2 fruit fly cellular contexts compared by ENCODE assay signal in genomic region chr3L:12336339-12336738, dm6.
TF ChIP-seq lines count a peak whose summit lies in the region.

TSS of gene CG10418 (plus strand) at chr3L:12336676.

TF ChIP-seq in whole organism, embryonic, 481 proteins besides CTCF, POLR2A, EP300 and RAD21 (continued from another document and continues in another):
- TF ChIP-seq hb (GFP tag; IDR thresholded peaks at IDR 0.05; lab: Robert Waterston, UW; ENCODE audit: partially characterized antibody) (no peak), CG12659 (GFP tag; optimal IDR thresholded peaks at IDR 0.05; lab: Kevin White, UChicago) (peak; percentile 49), CG10565 (GFP tag; optimal IDR thresholded peaks at IDR 0.05; lab: Kevin White, UChicago) (no peak), danr (GFP tag; IDR thresholded peaks at IDR 0.05; lab: Robert Waterston, UW) (no peak), CG6272 (GFP tag; IDR thresholded peaks at IDR 0.05; lab: Robert Waterston, UW) (peak; percentile 59), trem (tag; optimal IDR thresholded peaks at IDR 0.05; lab: Kevin White, UChicago) (peak; percentile 87), Dll (GFP tag; IDR thresholded peaks at IDR 0.05; lab: Robert Waterston, UW; ENCODE audit: partially characterized antibody) (peak; percentile 93), salm (tag; optimal IDR thresholded peaks at IDR 0.05; lab: Kevin White, UChicago) (no peak), run (tag; optimal IDR thresholded peaks at IDR 0.05; lab: Kevin White, UChicago) (no peak), Max (GFP tag; optimal IDR thresholded peaks at IDR 0.05; lab: Kevin White, UChicago) (peak; percentile 65), chif (GFP tag; optimal IDR thresholded peaks at IDR 0.05; lab: Kevin White, UChicago) (peak in 1 of 2 experiments; percentile 59), CG17829 (tag; optimal IDR thresholded peaks at IDR 0.05; lab: Kevin White, UChicago) (peak; percentile 55), Awh (GFP tag; IDR thresholded peaks at IDR 0.05; lab: Robert Waterston, UW) (no peak), stc (GFP tag; IDR thresholded peaks at IDR 0.05; lab: Robert Waterston, UW) (no peak), lilli (GFP tag; optimal IDR thresholded peaks at IDR 0.05; lab: Kevin White, UChicago) (peak; percentile 51), Drgx (GFP tag; IDR thresholded peaks at IDR 0.05; lab: Robert Waterston, UW) (no peak), CG9215 (GFP tag; IDR thresholded peaks at IDR 0.05; lab: Robert Waterston, UW) (peak; percentile 36; the same call in 1 of the 2 replicates), tll (GFP tag; optimal IDR thresholded peaks at IDR 0.05; lab: Kevin White, UChicago) (no peak), zen (tag; optimal IDR thresholded peaks at IDR 0.05; lab: Kevin White, UChicago) (peak; percentile 50), CG3995 (GFP tag; optimal IDR thresholded peaks at IDR 0.05; lab: Kevin White, UChicago) (peak; percentile 99), CG17186 (GFP tag; optimal IDR thresholded peaks at IDR 0.05; lab: Kevin White, UChicago) (no peak), CG32532 (GFP tag; IDR thresholded peaks at IDR 0.05; lab: Robert Waterston, UW) (peak; percentile 26; the same call in 1 of the 2 replicates), CG13624 (GFP tag; optimal IDR thresholded peaks at IDR 0.05; lab: Kevin White, UChicago) (peak; percentile 6), CG15514 (GFP tag; optimal IDR thresholded peaks at IDR 0.05; lab: Kevin White, UChicago) (peak; percentile 27), en (GFP tag; optimal IDR thresholded peaks at IDR 0.05; lab: Kevin White, UChicago) (no peak), slp2 (GFP tag; optimal IDR thresholded peaks at IDR 0.05; lab: Kevin White, UChicago) (no peak), CG10462 (GFP tag; optimal IDR thresholded peaks at IDR 0.05; lab: Kevin White, UChicago) (peak; percentile 37), CG3407 (GFP tag; optimal IDR thresholded peaks at IDR 0.05; lab: Kevin White, UChicago) (no peak), Rfx (GFP tag; IDR thresholded peaks at IDR 0.05; lab: Robert Waterston, UW) (peak; percentile 34; the same call in 1 of the 2 replicates), CG9797 (GFP tag; optimal IDR thresholded peaks at IDR 0.05; lab: Kevin White, UChicago) (peak; percentile 48), chn (GFP tag; optimal IDR thresholded peaks at IDR 0.05; lab: Kevin White, UChicago) (peak; percentile 30), CG7839 (tag; optimal IDR thresholded peaks at IDR 0.05; lab: Kevin White, UChicago) (peak; percentile 33), H15 (GFP tag; IDR thresholded peaks at IDR 0.05; lab: Robert Waterston, UW) (no peak), Poxn (GFP tag; IDR thresholded peaks at IDR 0.05; lab: Robert Waterston, UW) (no peak), ewg (GFP tag; optimal IDR thresholded peaks at IDR 0.05; lab: Kevin White, UChicago) (no peak), dmrt11E (tag; optimal IDR thresholded peaks at IDR 0.05; lab: Kevin White, UChicago) (peak; percentile 56), CG14860 (GFP tag; IDR thresholded peaks at IDR 0.05; lab: Robert Waterston, UW; ENCODE audit: partially characterized antibody) (peak; percentile 80), dm (GFP tag; optimal IDR thresholded peaks at IDR 0.05; lab: Kevin White, UChicago) (peak; percentile 51), Hr78 (GFP tag; optimal IDR thresholded peaks at IDR 0.05; lab: Kevin White, UChicago) (no peak), Opbp (GFP tag; IDR thresholded peaks at IDR 0.05; lab: Robert Waterston, UW; ENCODE audit: partially characterized antibody) (peak; percentile 62; the same call in 2 of the 3 replicates), Gug (GFP tag; IDR thresholded peaks at IDR 0.05; lab: Robert Waterston, UW) (peak; percentile 68; the same call in 3 of the 4 replicates), bcd (GFP tag; optimal IDR thresholded peaks at IDR 0.05; lab: Kevin White, UChicago) (peak; percentile 21), mam (GFP tag; optimal IDR thresholded peaks at IDR 0.05; lab: Kevin White, UChicago) (peak; percentile 52), CG17328 (GFP tag; IDR thresholded peaks at IDR 0.05; lab: Robert Waterston, UW) (0 out of 2 replicates have a peak, but pooled peaks have one; percentile 30), knrl (GFP tag; IDR thresholded peaks at IDR 0.05; lab: Robert Waterston, UW; ENCODE audit: partially characterized antibody) (peak; percentile 87), Aef1 (GFP tag; IDR thresholded peaks at IDR 0.05; lab: Robert Waterston, UW) (peak; percentile 67), Lpt (GFP tag; optimal IDR thresholded peaks at IDR 0.05; lab: Kevin White, UChicago) (no peak), CG11560 (tag; IDR thresholded peaks at IDR 0.05; lab: Robert Waterston, UW) (peak; percentile 25; the same call in 1 of the 3 replicates), Optix (GFP tag; IDR thresholded peaks at IDR 0.05; lab: Robert Waterston, UW) (no peak), CG8478 (optimal IDR thresholded peaks at IDR 0.05; lab: Kevin White, UChicago) (peak; percentile 12), sima (GFP tag; optimal IDR thresholded peaks at IDR 0.05; lab: Kevin White, UChicago) (no peak), HmgD (GFP tag; optimal IDR thresholded peaks at IDR 0.05; lab: Kevin White, UChicago) (peak; percentile 32), az2 (GFP tag; optimal IDR thresholded peaks at IDR 0.05; lab: Kevin White, UChicago) (peak; percentile 51), pzg (GFP tag; optimal IDR thresholded peaks at IDR 0.05; lab: Kevin White, UChicago) (peak; percentile 77), nerfin-1 (tag; optimal IDR thresholded peaks at IDR 0.05; lab: Kevin White, UChicago) (peak; percentile 28), CG13287 (GFP tag; IDR thresholded peaks at IDR 0.05; lab: Robert Waterston, UW; ENCODE audit: partially characterized antibody) (peak; percentile 84), jigr1 (GFP tag; IDR thresholded peaks at IDR 0.05; lab: Robert Waterston, UW) (0 out of 3 replicates have a peak, but pooled peaks have one; percentile 21), dpn (GFP tag; optimal IDR thresholded peaks at IDR 0.05; lab: Kevin White, UChicago) (peak; percentile 37 to 61), CG8388 (GFP tag; optimal IDR thresholded peaks at IDR 0.05; lab: Kevin White, UChicago) (no peak), CG13894 (tag; optimal IDR thresholded peaks at IDR 0.05; lab: Kevin White, UChicago) (no peak), vnd (GFP tag; IDR thresholded peaks at IDR 0.05; lab: Robert Waterston, UW; ENCODE audit: partially characterized antibody) (peak; percentile 69), HLH54F (GFP tag; optimal IDR thresholded peaks at IDR 0.05; lab: Kevin White, UChicago) (peak; percentile 50), CG33557 (GFP tag; optimal IDR thresholded peaks at IDR 0.05; lab: Kevin White, UChicago) (peak; percentile 7), zfh1 (GFP tag; IDR thresholded peaks at IDR 0.05; lab: Robert Waterston, UW) (0 out of 3 replicates have a peak, but pooled peaks have one; percentile 49)

TF ChIP-seq in whole organism, prepupa, 60 proteins besides CTCF, POLR2A, EP300 and RAD21 (continued from another document):
- TF ChIP-seq CG4318 (GFP tag; optimal IDR thresholded peaks at IDR 0.05; lab: Kevin White, UChicago) = no peak
- TF ChIP-seq CG9139 (GFP tag; optimal IDR thresholded peaks at IDR 0.05; lab: Kevin White, UChicago) = no peak
- TF ChIP-seq acj6 (GFP tag; optimal IDR thresholded peaks at IDR 0.05; lab: Kevin White, UChicago) = no peak
- no peak for TF ChIP-seq CG34406 (GFP tag; optimal IDR thresholded peaks at IDR 0.05; lab: Kevin White, UChicago)
- no peak for TF ChIP-seq topi (GFP tag; optimal IDR thresholded peaks at IDR 0.05; lab: Kevin White, UChicago)
- peak; percentile 51 for TF ChIP-seq Hr39 (GFP tag; optimal IDR thresholded peaks at IDR 0.05; lab: Kevin White, UChicago)
- TF ChIP-seq CG6854 (GFP tag; optimal IDR thresholded peaks at IDR 0.05; lab: Kevin White, UChicago) = no peak
- TF ChIP-seq achi (GFP tag; optimal IDR thresholded peaks at IDR 0.05; lab: Kevin White, UChicago) = no peak
- no peak for TF ChIP-seq CG15336 (GFP tag; IDR thresholded peaks at IDR 0.05; lab: Robert Waterston, UW)
- peak; percentile 11 for TF ChIP-seq pdm3 (GFP tag; optimal IDR thresholded peaks at IDR 0.05; lab: Kevin White, UChicago)
- no peak for TF ChIP-seq Hr38 (GFP tag; optimal IDR thresholded peaks at IDR 0.05; lab: Kevin White, UChicago)
- TF ChIP-seq Gug (GFP tag; IDR thresholded peaks at IDR 0.05; lab: Robert Waterston, UW) = no peak
- TF ChIP-seq Ets96B (tag; optimal IDR thresholded peaks at IDR 0.05; lab: Kevin White, UChicago) = no peak
- TF ChIP-seq Met (GFP tag; optimal IDR thresholded peaks at IDR 0.05; lab: Kevin White, UChicago) = peak; percentile 14
- no peak for TF ChIP-seq lz (GFP tag; optimal IDR thresholded peaks at IDR 0.05; lab: Kevin White, UChicago)
- peak; percentile 7 for TF ChIP-seq Sox15 (GFP tag; optimal IDR thresholded peaks at IDR 0.05; lab: Kevin White, UChicago)
- no peak for TF ChIP-seq CG1621 (tag; optimal IDR thresholded peaks at IDR 0.05; lab: Kevin White, UChicago)
- TF ChIP-seq CG8632 (GFP tag; optimal IDR thresholded peaks at IDR 0.05; lab: Kevin White, UChicago) = no peak
- no peak for TF ChIP-seq salr (GFP tag; optimal IDR thresholded peaks at IDR 0.05; lab: Kevin White, UChicago)
- TF ChIP-seq dac (GFP tag; optimal IDR thresholded peaks at IDR 0.05; lab: Kevin White, UChicago) = no peak
- peak; percentile 15 for TF ChIP-seq OdsH (GFP tag; optimal IDR thresholded peaks at IDR 0.05; lab: Kevin White, UChicago)
- TF ChIP-seq fd85E (GFP tag; optimal IDR thresholded peaks at IDR 0.05; lab: Kevin White, UChicago) = no peak
- TF ChIP-seq Hr4 (GFP tag; optimal IDR thresholded peaks at IDR 0.05; lab: Kevin White, UChicago) = no peak
- TF ChIP-seq svp (GFP tag; lab: Kevin White, UChicago) = peak; percentile 19
- peak; percentile 15 for TF ChIP-seq CG10631 (GFP tag; optimal IDR thresholded peaks at IDR 0.05; lab: Kevin White, UChicago)
- no peak for TF ChIP-seq spab (GFP tag; optimal IDR thresholded peaks at IDR 0.05; lab: Kevin White, UChicago)
- TF ChIP-seq Sox14 (GFP tag; optimal IDR thresholded peaks at IDR 0.05; lab: Kevin White, UChicago) = peak; percentile 50
- no peak for TF ChIP-seq CG32006 (GFP tag; optimal IDR thresholded peaks at IDR 0.05; lab: Kevin White, UChicago)
- no peak for TF ChIP-seq CG3919 (GFP tag; optimal IDR thresholded peaks at IDR 0.05; lab: Kevin White, UChicago)
TF ChIP-seq in whole organism, prepupa: peak in this region for 12.
